Fruit fly (Drosophila melanogaster) whole organism, adult: ENCODE data around the gene yata.
A peak's percentile ranks its signal among the peaks of the same experiment; 100 is the strongest.

Source experiments
- CG11617 ChIP-seq: fragments of 200-800 bp; sonication (Bioruptor generic); optimal IDR thresholded peaks from 2 replicates; lab custom pipeline; 2017; ENCODE audit warnings: mild to moderate bottlenecking, missing biosample characterization, missing genetic modification reagents, missing genetic modification characterization
- CG12768 ChIP-seq: fragments of 200-800 bp; sonication (Bioruptor generic); optimal IDR thresholded peaks from 2 replicates; lab custom pipeline; 2017; ENCODE audit warnings: missing biosample characterization, missing genetic modification characterization, mild to moderate bottlenecking, moderate library complexity, missing genetic modification reagents
- CG14711 ChIP-seq: fragments of 200-800 bp; sonication (Bioruptor generic); optimal IDR thresholded peaks from 2 replicates; lab custom pipeline; 2018; ENCODE audit warnings: missing biosample characterization, mild to moderate bottlenecking, missing genetic modification characterization, moderate library complexity
- CG1620 ChIP-seq: fragments of 200-800 bp; sonication (Bioruptor generic); optimal IDR thresholded peaks from 2 replicates; lab custom pipeline; 2016; ENCODE audit warnings: missing biosample characterization, missing genetic modification characterization
- CG33017 ChIP-seq: fragments of 200-800 bp; sonication (Bioruptor generic); optimal IDR thresholded peaks from 2 replicates; lab custom pipeline; 2018; ENCODE audit warnings: missing biosample characterization, mild to moderate bottlenecking, missing genetic modification characterization, moderate library complexity
- CG5204 ChIP-seq: fragments of 200-800 bp; sonication (Bioruptor generic); optimal IDR thresholded peaks from 2 replicates; lab custom pipeline; 2016; ENCODE audit warnings: missing biosample characterization, missing genetic modification characterization
- CG7045 ChIP-seq: fragments of 200-800 bp; sonication (Bioruptor generic); optimal IDR thresholded peaks from 2 replicates; lab custom pipeline; 2017; ENCODE audit warnings: missing biosample characterization, mild to moderate bottlenecking, missing genetic modification characterization
- CG7101 ChIP-seq: fragments of 200-800 bp; sonication (Bioruptor generic); optimal IDR thresholded peaks from 2 replicates; lab custom pipeline; 2018; ENCODE audit warnings: missing biosample characterization, mild to moderate bottlenecking, missing genetic modification characterization, moderate library complexity
- Clk ChIP-seq: fragments of 200-800 bp; sonication (Bioruptor generic); optimal IDR thresholded peaks from 2 replicates; lab custom pipeline; 2017; ENCODE audit warnings: missing biosample characterization, missing genetic modification characterization
- Crg-1 ChIP-seq: fragments of 200-800 bp; sonication (Bioruptor generic); optimal IDR thresholded peaks from 2 replicates; lab custom pipeline; 2016; ENCODE audit warnings: missing biosample characterization, missing genetic modification characterization
- Hr96 ChIP-seq: fragments of 200-800 bp; sonication (Bioruptor generic); optimal IDR thresholded peaks from 2 replicates; lab custom pipeline; 2016; ENCODE audit warnings: missing biosample characterization, missing genetic modification characterization
- Mnt ChIP-seq: fragments of 200-800 bp; sonication (Bioruptor generic); optimal IDR thresholded peaks from 2 replicates; lab custom pipeline; 2016; ENCODE audit warnings: missing biosample characterization, mild to moderate bottlenecking, missing genetic modification characterization
- bab1 ChIP-seq: fragments of 200-800 bp; sonication (Bioruptor generic); optimal IDR thresholded peaks from 3 replicates; lab custom pipeline; 2019; ENCODE audit warnings: missing biosample characterization, mild to moderate bottlenecking, missing genetic modification characterization, moderate library complexity
- cic ChIP-seq: fragments of 200-800 bp; sonication (Bioruptor generic); optimal IDR thresholded peaks from 2 replicates; lab custom pipeline; 2017; ENCODE audit warnings: missing biosample characterization, mild to moderate bottlenecking, missing genetic modification characterization, moderate library complexity
- cnc ChIP-seq, 2 experiments: fragments of >200 bp; optimal IDR thresholded peaks; 2 replicates each; lab custom pipeline; 2017
- kay ChIP-seq: fragments of 200-800 bp; sonication (Bioruptor generic); peaks from one replicate; lab custom pipeline; 2016; ENCODE audit warnings: missing biosample characterization, missing genetic modification characterization, borderline replicate concordance
- ovo ChIP-seq: fragments of 200-800 bp; sonication (Bioruptor generic); optimal IDR thresholded peaks from 2 replicates; lab custom pipeline; 2016; ENCODE audit warnings: missing biosample characterization, missing genetic modification characterization
- pad ChIP-seq: fragments of 200-800 bp; sonication (Bioruptor generic); optimal IDR thresholded peaks from 3 replicates; lab custom pipeline; 2017; ENCODE audit warnings: missing biosample characterization, missing genetic modification characterization, mild to moderate bottlenecking, moderate library complexity, missing genetic modification reagents
- tj ChIP-seq: fragments of 200-800 bp; sonication (Bioruptor generic); optimal IDR thresholded peaks from 3 replicates; lab custom pipeline; 2017; ENCODE audit warnings: missing biosample characterization, mild to moderate bottlenecking, missing genetic modification characterization, moderate library complexity
- toe ChIP-seq: fragments of 200-800 bp; sonication (Bioruptor generic); optimal IDR thresholded peaks from 2 replicates; lab custom pipeline; 2016; ENCODE audit warnings: missing biosample characterization, missing genetic modification characterization

The yata gene

DNA sequence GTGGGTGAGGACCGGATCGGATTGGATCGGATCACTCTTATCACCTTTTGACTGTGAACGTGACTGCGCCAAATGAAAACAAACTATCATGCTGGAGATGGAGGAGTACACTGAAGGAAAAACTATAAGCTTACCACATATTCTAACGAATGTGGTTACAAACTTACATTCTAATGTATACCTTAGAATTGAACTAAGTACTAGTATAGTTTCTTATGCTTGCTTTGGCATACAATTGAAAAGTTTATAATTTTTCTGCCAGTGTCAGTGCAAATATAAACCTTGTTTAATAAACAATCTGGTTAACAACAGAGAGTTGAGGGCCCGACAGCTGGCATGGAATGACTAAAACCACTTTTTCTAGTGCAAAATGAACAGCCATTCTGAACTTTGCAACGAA lies 31.5 kb upstream of the yata start:
- TF ChIP-seq pad (GFP tag; lab: Kevin White, UChicago) (peak; percentile 9), bab1 (GFP tag; lab: Kevin White, UChicago) (no peak), CG14711 (tag; lab: Kevin White, UChicago) (peak; percentile 61), CG12768 (GFP tag; lab: Kevin White, UChicago) (peak; percentile 57), CG33017 (tag; lab: Kevin White, UChicago) (peak; percentile 80), Hr96 (GFP tag; lab: Kevin White, UChicago) (peak; percentile 35), Clk (GFP tag; lab: Kevin White, UChicago) (peak; percentile 38), CG1620 (no peak), CG7101 (tag; lab: Kevin White, UChicago) (peak; percentile 63), cic (peak; percentile 8), CG5204 (GFP tag; lab: Kevin White, UChicago) (no peak), CG7045 (GFP tag; lab: Kevin White, UChicago) (peak; percentile 49)

dm6 chr3R:29718363-29718762 lies 30.7 kb upstream of the yata start, which contains the start of gene CG15506:
Gene CG15506 (plus strand): TSS chr3R:29718663.
- TF ChIP-seq CG1620 (no peak), CG11617 (GFP tag; lab: Kevin White, UChicago) (no peak), cnc (optimal IDR thresholded peaks at IDR 0.05; lab: Kevin White, UChicago) (no peak), CG5204 (GFP tag; lab: Kevin White, UChicago) (no peak), CG7045 (GFP tag; lab: Kevin White, UChicago) (no peak), Clk (GFP tag; lab: Kevin White, UChicago) (no peak), cic (no peak)

dm6 chr3R:29722238-29722637 lies 26.8 kb upstream of the yata start, which contains the start of gene CG34296:
Gene CG34296 (plus strand): TSS chr3R:29722538.
- TF ChIP-seq Mnt (GFP tag; lab: Kevin White, UChicago) (no peak), cnc (optimal IDR thresholded peaks at IDR 0.05; lab: Kevin White, UChicago) (no peak), Crg-1 (GFP tag; lab: Kevin White, UChicago) (no peak), cic (no peak), pad (GFP tag; lab: Kevin White, UChicago) (no peak), CG7101 (tag; lab: Kevin White, UChicago) (no peak), Hr96 (GFP tag; lab: Kevin White, UChicago) (no peak)

dm6 chr3R:29723048-29723656 lies 25.9 kb upstream of the yata start, which contains the start of gene Pcd:
Gene Pcd (plus strand): TSS chr3R:29723163.
- TF ChIP-seq ovo (GFP tag; lab: Kevin White, UChicago) (no peak), Hr96 (GFP tag; lab: Kevin White, UChicago) (no peak), bab1 (GFP tag; lab: Kevin White, UChicago) (peak; percentile 27), toe (no peak), CG7045 (GFP tag; lab: Kevin White, UChicago) (no peak), CG14711 (tag; lab: Kevin White, UChicago) (no peak), Mnt (GFP tag; lab: Kevin White, UChicago) (peak; percentile 27), CG11617 (GFP tag; lab: Kevin White, UChicago) (no peak), tj (GFP tag; lab: Kevin White, UChicago) (peak; percentile 55), cnc (optimal IDR thresholded peaks at IDR 0.05; lab: Kevin White, UChicago) (no peak), Crg-1 (GFP tag; lab: Kevin White, UChicago) (no peak), kay (no peak), CG1620 (no peak), CG33017 (tag; lab: Kevin White, UChicago) (no peak), CG7101 (tag; lab: Kevin White, UChicago) (no peak), pad (GFP tag; lab: Kevin White, UChicago) (peak; percentile 38), cic (peak; percentile 50), CG5204 (GFP tag; lab: Kevin White, UChicago) (no peak), CG12768 (GFP tag; lab: Kevin White, UChicago) (peak; percentile 11), Clk (GFP tag; lab: Kevin White, UChicago) (no peak)

DNA sequence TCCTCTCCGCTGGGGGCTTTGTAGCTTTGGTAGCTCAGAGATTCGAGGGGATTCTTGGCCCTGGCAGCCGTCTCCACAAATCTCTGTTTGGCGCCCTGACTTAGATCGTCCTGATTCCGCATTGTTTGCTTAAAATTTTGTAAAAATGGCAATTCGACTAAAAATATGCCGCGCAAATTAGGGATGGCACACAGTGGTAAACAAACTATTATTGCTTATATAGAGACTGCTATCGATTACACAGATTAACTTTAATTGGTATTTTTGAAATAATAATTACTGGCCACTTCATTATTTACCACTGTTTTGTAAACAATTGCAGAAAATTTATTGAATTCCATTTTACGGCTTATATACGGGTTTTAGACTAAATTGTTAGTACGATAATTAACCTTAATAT lies 24.3 kb upstream of the yata start, which contains the start of the genes Naa40 and CG18731:
Gene Naa40 (minus strand): TSS at position 206 of the 400 bp plus-strand sequence.
Gene CG18731 (plus strand): TSS at position 283 of the 400 bp plus-strand sequence.
- TF ChIP-seq CG33017 (tag; lab: Kevin White, UChicago) (no peak), CG14711 (tag; lab: Kevin White, UChicago) (no peak), tj (GFP tag; lab: Kevin White, UChicago) (peak; percentile 65), cic (no peak)

- TF ChIP-seq CG11617 (GFP tag; lab: Kevin White, UChicago), result peak; percentile 38
- TF ChIP-seq Hr96 (GFP tag; lab: Kevin White, UChicago), result peak; percentile 75
- TF ChIP-seq pad (GFP tag; lab: Kevin White, UChicago), result no peak
- no peak for TF ChIP-seq Crg-1 (GFP tag; lab: Kevin White, UChicago)
- TF ChIP-seq Clk (GFP tag; lab: Kevin White, UChicago), result no peak
- no peak for TF ChIP-seq cnc (optimal IDR thresholded peaks at IDR 0.05; lab: Kevin White, UChicago)
- TF ChIP-seq CG7101 (tag; lab: Kevin White, UChicago), result peak; percentile 18
- TF ChIP-seq toe, result peak; percentile 66
- peak; percentile 28 for TF ChIP-seq tj (GFP tag; lab: Kevin White, UChicago)
- no peak for TF ChIP-seq kay
- peak; percentile 22 for TF ChIP-seq Mnt (GFP tag; lab: Kevin White, UChicago)
- peak; percentile 37 for TF ChIP-seq ovo (GFP tag; lab: Kevin White, UChicago)
- no peak for TF ChIP-seq cic
- peak; percentile 22 for TF ChIP-seq CG1620
- TF ChIP-seq CG33017 (tag; lab: Kevin White, UChicago), result no peak
- no peak for TF ChIP-seq CG7045 (GFP tag; lab: Kevin White, UChicago)
- TF ChIP-seq CG14711 (tag; lab: Kevin White, UChicago), result no peak
- peak; percentile 77 for TF ChIP-seq CG12768 (GFP tag; lab: Kevin White, UChicago)
- TF ChIP-seq bab1 (GFP tag; lab: Kevin White, UChicago), result peak; percentile 42
- TF ChIP-seq CG5204 (GFP tag; lab: Kevin White, UChicago), result no peak
Observed at dm6 chr3R:29725577-29726240, 23.3 kb upstream of the yata start, which contains the start of gene Kul. Gene Kul (plus strand): TSS chr3R:29725830.
